Worm (Caenorhabditis elegans) whole organism, mixed stage, embryonic: ENCODE results near the gene str-158.

Source experiments
- M03D4.4 ChIP-seq: sonication (generic microtip); optimal IDR thresholded peaks from 2 replicates; lab custom pipeline; 2017; ENCODE audit warnings: mild to moderate bottlenecking, missing genetic modification characterization, missing compliant biosample characterization
- bed-3 ChIP-seq: fragments of 200-800 bp; sonication (Bioruptor generic); optimal IDR thresholded peaks from 3 replicates; lab custom pipeline; 2018; ENCODE audit warnings: mild to moderate bottlenecking, missing genetic modification characterization, moderate library complexity, missing compliant biosample characterization
- ceh-39 ChIP-seq: fragments of 150-350 bp; optimal IDR thresholded peaks from 2 replicates; lab custom pipeline; 2014; ENCODE audit warnings: missing biosample characterization, missing genetic modification characterization
- ceh-83 ChIP-seq: fragments of 200-800 bp; sonication (Bioruptor generic); optimal IDR thresholded peaks from 2 replicates; lab custom pipeline; 2018; ENCODE audit warnings: mild to moderate bottlenecking, missing genetic modification characterization, missing compliant biosample characterization
- ces-1 ChIP-seq: fragments of 150-350 bp; optimal IDR thresholded peaks from 2 replicates; lab custom pipeline; 2014; ENCODE audit warnings: missing biosample characterization, missing genetic modification reagents, missing genetic modification characterization
- cnd-1 ChIP-seq: fragments of 200-800 bp; sonication (Bioruptor generic); optimal IDR thresholded peaks from 2 replicates; lab custom pipeline; 2018; ENCODE audit warnings: mild to moderate bottlenecking, missing genetic modification characterization, missing compliant biosample characterization
- drap-1 ChIP-seq: fragments of 200-800 bp; sonication (Bioruptor generic); optimal IDR thresholded peaks from 3 replicates; lab custom pipeline; 2018; ENCODE audit warnings: mild to moderate bottlenecking, missing genetic modification characterization, missing compliant biosample characterization
- elt-1 ChIP-seq: sonication (generic microtip); optimal IDR thresholded peaks from 2 replicates; lab custom pipeline; 2017; ENCODE audit warnings: missing genetic modification characterization, mild to moderate bottlenecking, missing compliant biosample characterization, antibody characterized with exemption, moderate library complexity, borderline replicate concordance; ENCODE audit not compliant: insufficient read depth
- elt-3 ChIP-seq: fragments of 150-350 bp; optimal IDR thresholded peaks from 2 replicates; lab custom pipeline; 2014; ENCODE audit warnings: missing biosample characterization, missing genetic modification characterization
- flh-1 ChIP-seq: fragments of 200-800 bp; sonication (Bioruptor generic); optimal IDR thresholded peaks from 2 replicates; lab custom pipeline; 2018; ENCODE audit warnings: mild to moderate bottlenecking, missing genetic modification characterization, moderate library complexity, missing compliant biosample characterization
- ham-2 ChIP-seq: fragments of 200-800 bp; sonication (Bioruptor generic); optimal IDR thresholded peaks from 2 replicates; lab custom pipeline; 2018; ENCODE audit warnings: mild to moderate bottlenecking, missing genetic modification characterization, missing compliant biosample characterization
- hlh-1 ChIP-seq: fragments of 150-350 bp; optimal IDR thresholded peaks from 2 replicates; lab custom pipeline; 2014; ENCODE audit warnings: missing biosample characterization, missing genetic modification reagents, missing genetic modification characterization
- lsy-2 ChIP-seq: fragments of 150-350 bp; optimal IDR thresholded peaks from 2 replicates; lab custom pipeline; 2014; ENCODE audit warnings: missing biosample characterization, missing genetic modification characterization
- mab-5 ChIP-seq: fragments of 150-350 bp; optimal IDR thresholded peaks from 2 replicates; lab custom pipeline; 2014; ENCODE audit warnings: missing biosample characterization, missing genetic modification characterization
- mep-1 ChIP-seq: fragments of 150-350 bp; optimal IDR thresholded peaks from 2 replicates; lab custom pipeline; 2017; ENCODE audit warnings: missing biosample characterization, missing genetic modification reagents, missing genetic modification characterization, inconsistent platforms
- mls-2 ChIP-seq: sonication (generic microtip); optimal IDR thresholded peaks from 2 replicates; lab custom pipeline; 2016; ENCODE audit warnings: mild to moderate bottlenecking, missing genetic modification characterization, moderate library complexity, missing compliant biosample characterization
- nhr-12 ChIP-seq: fragments of 150-350 bp; optimal IDR thresholded peaks from 2 replicates; lab custom pipeline; 2014; ENCODE audit warnings: missing biosample characterization, missing genetic modification characterization
- nhr-76 ChIP-seq: sonication (generic microtip); optimal IDR thresholded peaks from 2 replicates; lab custom pipeline; 2017; ENCODE audit warnings: missing biosample characterization, missing genetic modification characterization
- pha-4 ChIP-seq: fragments of 150-350 bp; optimal IDR thresholded peaks from 2 replicates; lab custom pipeline; 2018; ENCODE audit warnings: missing biosample characterization, missing genetic modification reagents, missing genetic modification characterization
- sem-2 ChIP-seq: fragments of 200-800 bp; sonication (Bioruptor generic); optimal IDR thresholded peaks from 2 replicates; lab custom pipeline; 2018; ENCODE audit warnings: mild to moderate bottlenecking, missing genetic modification characterization, missing compliant biosample characterization
- snpc-4 ChIP-seq: fragments of 150-350 bp; optimal IDR thresholded peaks from 2 replicates; lab custom pipeline; 2014; ENCODE audit warnings: missing biosample characterization, missing genetic modification characterization
- tbx-8 ChIP-seq: fragments of 200-800 bp; sonication (Bioruptor generic); optimal IDR thresholded peaks from 2 replicates; lab custom pipeline; 2018; ENCODE audit warnings: mild to moderate bottlenecking, missing genetic modification characterization, moderate library complexity, missing compliant biosample characterization
- unc-39 ChIP-seq: fragments of 150-350 bp; optimal IDR thresholded peaks from 2 replicates; lab custom pipeline; 2014; ENCODE audit warnings: missing biosample characterization, missing genetic modification characterization
- unc-62 ChIP-seq: fragments of 150-350 bp; optimal IDR thresholded peaks from 2 replicates; lab custom pipeline; 2014; ENCODE audit warnings: missing biosample characterization, missing genetic modification reagents, missing genetic modification characterization
- zip-8 ChIP-seq: fragments of 150-350 bp; optimal IDR thresholded peaks from 2 replicates; lab custom pipeline; 2014; ENCODE audit warnings: missing biosample characterization, missing genetic modification characterization
- ztf-11 ChIP-seq: fragments of 150-350 bp; optimal IDR thresholded peaks from 2 replicates; lab custom pipeline; 2014; ENCODE audit warnings: missing biosample characterization, missing genetic modification characterization

str-158 gene

DNA sequence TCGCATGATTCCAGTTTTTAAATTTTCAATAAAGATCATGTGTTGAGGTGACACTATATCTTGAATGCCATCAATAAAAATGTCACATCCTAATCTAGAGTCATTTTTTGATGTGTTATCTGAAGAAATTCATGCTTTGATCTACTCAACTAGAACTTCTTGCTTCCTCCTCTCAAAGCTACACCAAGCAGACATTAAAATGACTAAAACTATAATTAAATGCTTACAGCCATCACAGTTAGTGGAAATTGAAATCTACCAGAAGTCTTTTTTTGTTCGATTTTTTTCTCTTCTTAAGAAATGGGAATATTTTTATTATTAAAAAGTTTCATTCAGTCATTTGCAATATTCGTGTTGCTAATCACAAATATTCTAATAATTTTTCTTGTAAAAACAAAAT is at the start of gene str-158:
Gene str-158, plus strand, starts transcription at position 301 of the 400 bp plus-strand sequence.
- TF ChIP-seq snpc-4 (tag; lab: Kevin White, UChicago) (no peak), pha-4 (tag; lab: Kevin White, UChicago) (no peak), drap-1 (no peak), bed-3 (GFP tag; lab: Kevin White, UChicago) (no peak), ceh-83 (GFP tag; lab: Kevin White, UChicago) (no peak), ham-2 (GFP tag; lab: Kevin White, UChicago) (no peak), M03D4.4 (tag; lab: Kevin White, UChicago) (no peak), ces-1 (GFP tag; lab: Kevin White, UChicago) (no peak), unc-39 (tag; lab: Kevin White, UChicago) (no peak)

DNA sequence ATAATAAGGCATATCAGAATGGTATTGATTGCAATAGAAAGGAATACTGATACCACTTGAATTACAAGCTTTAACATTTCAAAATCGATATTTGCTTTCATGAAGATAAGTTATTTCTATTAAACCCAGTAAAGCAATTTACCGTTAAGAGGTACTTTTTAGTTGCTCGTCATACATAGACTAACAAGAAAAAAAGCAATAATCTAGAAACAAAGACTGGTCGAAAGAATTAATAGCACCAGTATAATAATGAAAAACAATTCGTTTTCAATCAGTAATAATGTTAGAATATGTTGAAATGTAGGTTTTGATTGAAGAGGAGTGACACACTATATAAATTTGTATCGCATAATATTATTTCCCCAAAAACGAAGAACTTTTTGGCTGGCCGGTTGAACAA is 47.3 kb upstream of the str-158 start, which contains the start of gene str-175:
Gene str-175, minus strand, starts transcription at position 101 of the 400 bp plus-strand sequence.
- TF ChIP-seq unc-62 (GFP tag; lab: Kevin White, UChicago) (no peak), ces-1 (GFP tag; lab: Kevin White, UChicago) (no peak), nhr-12 (tag; lab: Kevin White, UChicago) (no peak), elt-3 (no peak), unc-39 (tag; lab: Kevin White, UChicago) (no peak), cnd-1 (tag; lab: Kevin White, UChicago) (no peak), pha-4 (tag; lab: Kevin White, UChicago) (no peak), ceh-39 (no peak), hlh-1 (tag; lab: Kevin White, UChicago) (no peak), elt-1 (tag; lab: Kevin White, UChicago) (no peak)
- TF ChIP-seq, all 35 proteins: peak for 0

DNA sequence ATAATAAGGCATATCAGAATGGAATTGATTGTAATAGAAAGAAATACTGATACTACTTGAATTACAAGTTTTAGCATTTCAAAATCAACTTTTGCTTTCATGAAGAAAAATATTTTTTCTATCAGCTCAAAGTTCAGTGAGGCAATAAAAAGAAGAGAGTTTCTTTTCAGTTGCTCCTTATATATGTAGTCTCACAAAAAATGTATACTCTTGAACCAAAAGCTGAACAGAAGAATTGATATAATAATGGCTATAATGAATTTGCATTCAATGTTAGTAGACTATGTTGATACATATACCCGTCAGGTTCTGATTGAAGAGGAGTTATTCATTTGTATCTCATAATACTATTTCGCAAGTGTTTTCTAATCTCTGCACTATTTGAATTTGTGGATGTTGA is 43.3 kb upstream of the str-158 start, which contains the start of gene str-174:
Gene str-174, minus strand, starts transcription at position 101 of the 400 bp plus-strand sequence.
- TF ChIP-seq ztf-11 (tag; lab: Kevin White, UChicago) (no peak), ham-2 (GFP tag; lab: Kevin White, UChicago) (no peak)

DNA sequence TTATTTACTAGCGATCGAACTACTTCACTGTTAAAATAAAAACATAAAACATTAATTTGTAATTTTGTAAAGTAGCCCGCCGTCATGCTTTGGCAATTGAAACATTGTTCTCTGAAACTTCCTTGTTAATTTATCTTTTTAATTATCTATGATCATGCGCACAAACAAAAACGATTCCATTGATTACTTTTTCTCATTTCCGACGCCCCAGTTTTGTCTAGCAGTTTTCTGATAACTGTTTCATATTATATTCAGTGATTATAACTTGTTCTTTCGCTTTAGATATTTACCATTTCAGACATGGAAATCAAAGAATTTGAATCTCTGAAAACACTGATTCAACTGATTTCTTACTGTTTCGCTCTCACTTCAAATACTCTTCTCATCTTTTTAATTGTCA is 40.8 kb upstream of the str-158 start, which contains the start of gene str-170:
Gene str-170, plus strand, starts transcription at position 301 of the 400 bp plus-strand sequence.
- TF ChIP-seq flh-1, result no peak
- no peak for TF ChIP-seq tbx-8
- no peak for TF ChIP-seq drap-1
- no peak for TF ChIP-seq ceh-83 (GFP tag; lab: Kevin White, UChicago)
- TF ChIP-seq ztf-11 (tag; lab: Kevin White, UChicago), result no peak
- no peak for TF ChIP-seq mab-5 (tag; lab: Kevin White, UChicago)
- TF ChIP-seq lsy-2 (tag; lab: Kevin White, UChicago), result no peak
- TF ChIP-seq cnd-1 (tag; lab: Kevin White, UChicago), result no peak
- no peak for TF ChIP-seq hlh-1 (tag; lab: Kevin White, UChicago)
- TF ChIP-seq nhr-76, result no peak
- TF ChIP-seq mep-1, result no peak
- no peak for TF ChIP-seq M03D4.4 (tag; lab: Kevin White, UChicago)
- no peak for TF ChIP-seq bed-3 (GFP tag; lab: Kevin White, UChicago)
- TF ChIP-seq elt-3, result no peak
- no peak for TF ChIP-seq sem-2 (GFP tag; lab: Kevin White, UChicago)
- no peak for TF ChIP-seq mls-2 (tag; lab: Kevin White, UChicago)
- TF ChIP-seq unc-62 (GFP tag; lab: Kevin White, UChicago), result no peak

DNA sequence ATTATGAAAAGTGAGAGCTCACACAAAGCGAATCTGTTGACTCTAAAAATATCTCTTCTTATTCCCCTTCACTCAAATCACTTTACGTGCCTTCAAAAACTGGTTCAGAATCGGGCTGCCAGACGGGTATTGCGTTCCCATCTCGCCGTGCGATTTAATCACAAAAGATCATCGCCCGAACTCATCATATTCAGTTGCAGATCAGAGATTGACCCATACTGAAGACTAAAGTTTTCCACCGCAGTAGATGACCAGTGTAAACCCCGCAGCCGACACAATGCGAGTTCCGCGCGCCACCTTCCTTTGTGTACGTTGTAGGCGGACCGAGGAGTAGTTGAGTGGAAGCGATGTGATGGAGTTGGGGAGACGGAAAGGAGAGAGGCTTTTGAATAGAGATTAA is 37.2 kb upstream of the str-158 start:
- TF ChIP-seq pha-4 (tag; lab: Kevin White, UChicago) (no peak), ces-1 (GFP tag; lab: Kevin White, UChicago) (peak; percentile 34), hlh-1 (tag; lab: Kevin White, UChicago) (peak; percentile 43), sem-2 (GFP tag; lab: Kevin White, UChicago) (no peak)
- TF ChIP-seq, all 35 proteins: peak for 2

DNA sequence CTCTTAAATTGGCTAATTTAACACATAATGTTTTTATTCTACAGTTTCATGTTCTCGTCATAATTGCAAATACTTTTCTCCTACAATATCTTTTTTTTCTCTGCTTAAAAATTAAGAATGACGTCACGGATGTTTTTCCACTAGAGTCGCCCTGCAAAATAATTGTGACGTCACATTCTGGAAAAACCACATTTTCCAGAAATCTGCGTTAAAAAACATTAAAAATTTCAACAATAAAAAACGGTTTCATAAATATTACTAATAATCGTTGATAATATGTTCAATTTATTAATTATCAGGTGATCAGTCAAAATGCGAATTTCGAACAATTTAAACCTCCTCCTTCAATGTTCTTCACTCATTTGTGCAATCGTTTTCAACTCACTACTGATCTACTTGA is 33.9 kb upstream of the str-158 start, which contains the start of gene str-166:
Gene str-166, plus strand, starts transcription at position 301 of the 400 bp plus-strand sequence.
- TF ChIP-seq sem-2 (GFP tag; lab: Kevin White, UChicago), result no peak
- TF ChIP-seq pha-4 (tag; lab: Kevin White, UChicago), result no peak
- TF ChIP-seq ceh-39, result no peak
- TF ChIP-seq lsy-2 (tag; lab: Kevin White, UChicago), result no peak
- TF ChIP-seq zip-8 (tag; lab: Kevin White, UChicago), result peak; percentile 75
- TF ChIP-seq mab-5 (tag; lab: Kevin White, UChicago), result no peak
- TF ChIP-seq, all 35 proteins: peak for 1
